Worm (Caenorhabditis elegans): Measurements from ENCODE around the gene egl-45.

- no peak for TF ChIP-seq daf-12 (tag; optimal IDR thresholded peaks at IDR 0.05)
- no peak for TF ChIP-seq elt-1 (tag; optimal IDR thresholded peaks at IDR 0.05)
- peak; percentile 24 for TF ChIP-seq unc-62 (GFP tag; optimal IDR thresholded peaks at IDR 0.05)
- TF ChIP-seq fkh-2 (tag; optimal IDR thresholded peaks at IDR 0.05): no peak
- no peak for TF ChIP-seq ama-1 (optimal IDR thresholded peaks at IDR 0.05)
- TF ChIP-seq ztf-11 (tag; optimal IDR thresholded peaks at IDR 0.05): no peak
Measured at ce11 chrIII:7784201-7784600, 44.2 kb downstream of the egl-45 start.

Data from whole organism, L3 larva.